Fruit fly (Drosophila melanogaster): Measurements from ENCODE around the gene scny.

- TF ChIP-seq Sin3A (optimal IDR thresholded peaks at IDR 0.05) (no peak), ttk (optimal IDR thresholded peaks at IDR 0.05) (no peak), h (optimal IDR thresholded peaks at IDR 0.05) (no peak), insv (optimal IDR thresholded peaks at IDR 0.05) (no peak)
Observed at dm6 chr3L:5765844-5766200, 3.0 kb upstream of the scny start, which contains the start of gene Txl.

All from Kc167 (cell line).